Worm (Caenorhabditis elegans) whole organism, midembryonic: ENCODE results near the gene fmi-1.

Source experiments
- T22C8.4 ChIP-seq: fragments of 200-800 bp; sonication (Bioruptor generic); IDR thresholded peaks from 2 replicates; pipeline ENCODE4 v1.3.6; 2022; ENCODE audit warnings: missing genetic modification characterization, missing compliant biosample characterization
- cog-1 ChIP-seq: sonication (generic microtip); optimal IDR thresholded peaks from 2 replicates; lab custom pipeline; 2016; ENCODE audit warnings: missing genetic modification characterization, missing compliant biosample characterization
- flt-1 ChIP-seq: fragments of 200-800 bp; sonication (Bioruptor generic); IDR thresholded peaks from 2 replicates; pipeline ENCODE4 v1.3.6; 2022; ENCODE audit warnings: missing genetic modification characterization, missing compliant biosample characterization
- klf-2 ChIP-seq: fragments of 200-800 bp; sonication (Bioruptor generic); conservative IDR thresholded peaks from 2 replicates; pipeline ENCODE4 v1.3.6; 2022; ENCODE audit warnings: missing genetic modification reagents, missing genetic modification characterization, missing compliant biosample characterization
- med-1 ChIP-seq: sonication (generic microtip); optimal IDR thresholded peaks from 2 replicates; lab custom pipeline; 2017; ENCODE audit warnings: missing genetic modification characterization, mild to moderate bottlenecking, missing compliant biosample characterization, antibody characterized with exemption, missing genetic modification reagents; ENCODE audit not compliant: insufficient read depth
- ref-1 ChIP-seq: fragments of 200-800 bp; sonication (Bioruptor generic); conservative IDR thresholded peaks from 2 replicates; pipeline ENCODE4 v1.3.6; 2022; ENCODE audit warnings: missing genetic modification reagents, missing genetic modification characterization, missing compliant biosample characterization
- tab-1 ChIP-seq: fragments of 200-800 bp; sonication (Bioruptor generic); IDR thresholded peaks from 2 replicates; pipeline ENCODE4 v1.3.6; 2022; ENCODE audit warnings: missing genetic modification characterization, missing compliant biosample characterization
- ztf-23 ChIP-seq: fragments of 200-800 bp; sonication (Bioruptor generic); IDR thresholded peaks from 2 replicates; pipeline ENCODE4 v1.3.6; 2022; ENCODE audit warnings: missing genetic modification reagents, missing genetic modification characterization, missing compliant biosample characterization
- ztf-29 ChIP-seq: fragments of 200-800 bp; sonication (Bioruptor generic); IDR thresholded peaks from 2 replicates; pipeline ENCODE4 v1.3.6; 2022; ENCODE audit warnings: missing genetic modification reagents, missing genetic modification characterization, missing compliant biosample characterization

Gene fmi-1

ce11 chrV:13033223-13033622 lies 14.4 kb downstream of the fmi-1 start, which contains the start of gene W07G4.1:
Gene W07G4.1, plus strand, starts transcription at chrV:13033523.
- TF ChIP-seq cog-1 (tag; lab: Kevin White, UChicago), result no peak
- TF ChIP-seq tab-1 (GFP tag; lab: Robert Waterston, UW), result no peak
- TF ChIP-seq klf-2 (GFP tag; lab: Robert Waterston, UW), result no peak
- TF ChIP-seq ztf-29 (GFP tag; lab: Robert Waterston, UW), result no peak
- TF ChIP-seq ztf-23, result no peak
- TF ChIP-seq T22C8.4, result no peak
- no peak for TF ChIP-seq med-1 (GFP tag; lab: Kevin White, UChicago)

ce11 chrV:13034604-13035003 lies 15.7 kb downstream of the fmi-1 start, which contains the start of gene W07G4.7:
Gene W07G4.7, minus strand, starts transcription at chrV:13034704.
- no peak for TF ChIP-seq tab-1 (GFP tag; lab: Robert Waterston, UW)
- TF ChIP-seq flt-1 (GFP tag; lab: Robert Waterston, UW), result no peak
- no peak for TF ChIP-seq med-1 (GFP tag; lab: Kevin White, UChicago)
- TF ChIP-seq T22C8.4, result no peak
- no peak for TF ChIP-seq ztf-29 (GFP tag; lab: Robert Waterston, UW)
- TF ChIP-seq ref-1 (GFP tag; lab: Robert Waterston, UW), result no peak

ce11 chrV:13036466-13036865 lies 17.6 kb downstream of the fmi-1 start, which contains the start of gene W07G4.2:
Gene W07G4.2, minus strand, starts transcription at chrV:13036566.
- TF ChIP-seq flt-1 (GFP tag; lab: Robert Waterston, UW), result no peak
- TF ChIP-seq cog-1 (tag; lab: Kevin White, UChicago), result no peak
- no peak for TF ChIP-seq med-1 (GFP tag; lab: Kevin White, UChicago)
- TF ChIP-seq ztf-23, result no peak
- no peak for TF ChIP-seq tab-1 (GFP tag; lab: Robert Waterston, UW)
- no peak for TF ChIP-seq T22C8.4
- no peak for TF ChIP-seq klf-2 (GFP tag; lab: Robert Waterston, UW)
- TF ChIP-seq ref-1 (GFP tag; lab: Robert Waterston, UW), result no peak
- no peak for TF ChIP-seq ztf-29 (GFP tag; lab: Robert Waterston, UW)

- peak; percentile 25; the same call in 1 of the 2 replicates for TF ChIP-seq T22C8.4
- 0 out of 2 replicates have a peak, but pooled peaks have one; percentile 44 for TF ChIP-seq tab-1 (GFP tag; lab: Robert Waterston, UW)
- TF ChIP-seq med-1 (GFP tag; lab: Kevin White, UChicago), result peak; percentile 40
- TF ChIP-seq flt-1 (GFP tag; lab: Robert Waterston, UW), result peak; percentile 35; the same call in 1 of the 2 replicates
- TF ChIP-seq ref-1 (GFP tag; lab: Robert Waterston, UW), result no peak
- TF ChIP-seq cog-1 (tag; lab: Kevin White, UChicago), result no peak
- no peak for TF ChIP-seq ztf-29 (GFP tag; lab: Robert Waterston, UW)
- TF ChIP-seq ztf-23, result 0 out of 2 replicates have a peak, but pooled peaks have one; percentile 63
- TF ChIP-seq klf-2 (GFP tag; lab: Robert Waterston, UW), result no peak
Observed at ce11 chrV:13041666-13042065, 22.8 kb downstream of the fmi-1 start, which contains the start of gene scyl-1. Gene scyl-1, minus strand, starts transcription at chrV:13041721.

ce11 chrV:13043195-13043762 lies 24.4 kb downstream of the fmi-1 start, which contains the start of gene lap-2:
Gene lap-2, plus strand, starts transcription at chrV:13043712.
- TF ChIP-seq med-1 (GFP tag; lab: Kevin White, UChicago), result no peak
- TF ChIP-seq ref-1 (GFP tag; lab: Robert Waterston, UW), result no peak
- no peak for TF ChIP-seq ztf-23
- no peak for TF ChIP-seq klf-2 (GFP tag; lab: Robert Waterston, UW)
- no peak for TF ChIP-seq flt-1 (GFP tag; lab: Robert Waterston, UW)
- no peak for TF ChIP-seq T22C8.4
- TF ChIP-seq tab-1 (GFP tag; lab: Robert Waterston, UW), result no peak
- no peak for TF ChIP-seq cog-1 (tag; lab: Kevin White, UChicago)
- no peak for TF ChIP-seq ztf-29 (GFP tag; lab: Robert Waterston, UW)

- TF ChIP-seq ztf-23, result no peak
Observed at ce11 chrV:13043832-13044521, 25.1 kb downstream of the fmi-1 start.

- TF ChIP-seq ztf-29 (GFP tag; lab: Robert Waterston, UW) (no peak), tab-1 (GFP tag; lab: Robert Waterston, UW) (no peak), flt-1 (GFP tag; lab: Robert Waterston, UW) (no peak), ztf-23 (no peak), T22C8.4 (no peak), klf-2 (GFP tag; lab: Robert Waterston, UW) (no peak), cog-1 (tag; lab: Kevin White, UChicago) (no peak), ref-1 (GFP tag; lab: Robert Waterston, UW) (no peak), med-1 (GFP tag; lab: Kevin White, UChicago) (no peak)
Observed at ce11 chrV:13045017-13045416, 26.2 kb downstream of the fmi-1 start.

- no peak for TF ChIP-seq T22C8.4
- no peak for TF ChIP-seq klf-2 (GFP tag; lab: Robert Waterston, UW)
- no peak for TF ChIP-seq ztf-23
Observed at ce11 chrV:13046125-13047123, 27.6 kb downstream of the fmi-1 start.
